Fruit fly (Drosophila melanogaster) whole organism, embryonic: ENCODE results near the gene CG31910.

Experiments used
- CG10565 ChIP-seq: fragments of 200-800 bp; sonication (Bioruptor generic); optimal IDR thresholded peaks from 3 replicates; lab custom pipeline; 2016; ENCODE audit warnings: missing biosample characterization, mild to moderate bottlenecking, missing genetic modification characterization
- CG11247 ChIP-seq: fragments of 200-800 bp; sonication (Bioruptor generic); IDR thresholded peaks from 2 replicates; pipeline ENCODE4 v1.3.6; 2022; ENCODE audit warnings: missing biosample characterization, missing genetic modification characterization
- CG11696 ChIP-seq: fragments of 200-800 bp; sonication (Bioruptor generic); IDR thresholded peaks from 2 replicates; pipeline ENCODE4 v1.3.6; 2022; ENCODE audit warnings: missing biosample characterization, missing genetic modification characterization
- CG1233 ChIP-seq: fragments of 200-800 bp; sonication (Bioruptor generic); optimal IDR thresholded peaks from 4 replicates; lab custom pipeline; 2018; ENCODE audit warnings: missing biosample characterization, mild to moderate bottlenecking, missing genetic modification characterization
- CG12391 ChIP-seq: fragments of 200-800 bp; sonication (Bioruptor generic); optimal IDR thresholded peaks from 3 replicates; lab custom pipeline; 2018; ENCODE audit warnings: missing biosample characterization, mild to moderate bottlenecking, missing genetic modification characterization, moderate library complexity
- CG12659 ChIP-seq: fragments of 200-800 bp; sonication (Bioruptor generic); optimal IDR thresholded peaks from 3 replicates; lab custom pipeline; 2017; ENCODE audit warnings: mild to moderate bottlenecking, missing biosample characterization, missing genetic modification reagents, missing genetic modification characterization
- CG14710 ChIP-seq: fragments of 200-800 bp; sonication (Bioruptor generic); optimal IDR thresholded peaks from 3 replicates; lab custom pipeline; 2019; ENCODE audit warnings: missing biosample characterization, mild to moderate bottlenecking, missing genetic modification characterization, moderate library complexity
- CG16863 ChIP-seq: fragments of 200-800 bp; sonication (Bioruptor generic); optimal IDR thresholded peaks from 3 replicates; lab custom pipeline; 2016; ENCODE audit warnings: missing biosample characterization, missing genetic modification characterization
- CG18619 ChIP-seq: fragments of 200-800 bp; sonication (Bioruptor generic); optimal IDR thresholded peaks from 3 replicates; lab custom pipeline; 2017; ENCODE audit warnings: missing biosample characterization, mild to moderate bottlenecking, missing genetic modification characterization
- CG31441 ChIP-seq: fragments of 200-800 bp; sonication (Bioruptor generic); IDR thresholded peaks from 2 replicates; pipeline ENCODE4 v1.3.6; 2022; ENCODE audit warnings: missing biosample characterization, missing genetic modification characterization
- CG32772 ChIP-seq: fragments of 200-800 bp; sonication (Bioruptor generic); IDR thresholded peaks from 2 replicates; pipeline ENCODE4 v1.3.6; 2022; ENCODE audit warnings: missing biosample characterization, missing genetic modification characterization
- CG34224 ChIP-seq: fragments of 200-800 bp; sonication (Bioruptor generic); IDR thresholded peaks from 3 replicates; pipeline ENCODE4 v1.3.6; 2022; ENCODE audit warnings: missing biosample characterization, missing genetic modification characterization; ENCODE audit not compliant: partially characterized antibody
- CG4328 ChIP-seq: fragments of 200-800 bp; sonication (Bioruptor generic); optimal IDR thresholded peaks from 3 replicates; lab custom pipeline; 2017; ENCODE audit warnings: missing biosample characterization, missing genetic modification reagents, missing genetic modification characterization
- CG6689 ChIP-seq: fragments of 200-800 bp; sonication (Bioruptor generic); IDR thresholded peaks from 2 replicates; pipeline ENCODE4 v1.3.6; 2022; ENCODE audit warnings: missing biosample characterization, missing genetic modification characterization
- CG6813 ChIP-seq: fragments of 200-800 bp; sonication (Bioruptor generic); optimal IDR thresholded peaks from 2 replicates; lab custom pipeline; 2017; ENCODE audit warnings: missing biosample characterization, missing genetic modification characterization, mild to moderate bottlenecking, moderate library complexity, missing genetic modification reagents
- CG7745 ChIP-seq: fragments of 200-800 bp; sonication (Bioruptor generic); optimal IDR thresholded peaks from 2 replicates; lab custom pipeline; 2018; ENCODE audit warnings: missing biosample characterization, mild to moderate bottlenecking, missing genetic modification characterization, moderate library complexity
- Dek ChIP-seq: fragments of 200-800 bp; sonication (Bioruptor generic); optimal IDR thresholded peaks from 3 replicates; lab custom pipeline; 2019; ENCODE audit warnings: missing biosample characterization, mild to moderate bottlenecking, missing genetic modification characterization, moderate library complexity
- Dp ChIP-seq: fragments of 200-800 bp; sonication (Bioruptor generic); optimal IDR thresholded peaks from 2 replicates; lab custom pipeline; 2018; ENCODE audit warnings: missing biosample characterization, mild to moderate bottlenecking, missing genetic modification characterization, moderate library complexity
- Hand ChIP-seq: fragments of 200-800 bp; sonication (Bioruptor generic); optimal IDR thresholded peaks from 2 replicates; lab custom pipeline; 2017; ENCODE audit warnings: mild to moderate bottlenecking, missing biosample characterization, missing genetic modification reagents, missing genetic modification characterization
- Hmx ChIP-seq: fragments of 200-800 bp; sonication (Bioruptor generic); optimal IDR thresholded peaks from 2 replicates; lab custom pipeline; 2016; ENCODE audit warnings: missing biosample characterization, missing genetic modification characterization
- Hsf ChIP-seq: fragments of 200-800 bp; sonication (Bioruptor generic); optimal IDR thresholded peaks from 3 replicates; lab custom pipeline; 2016; ENCODE audit warnings: missing biosample characterization, missing genetic modification characterization
- Mad ChIP-seq: fragments of 200-800 bp; sonication (Bioruptor generic); optimal IDR thresholded peaks from 2 replicates; lab custom pipeline; 2016; ENCODE audit warnings: missing biosample characterization, missing genetic modification characterization
- Rx ChIP-seq: fragments of 200-800 bp; sonication (Bioruptor generic); IDR thresholded peaks from 2 replicates; pipeline ENCODE4 v1.3.6; 2022; ENCODE audit warnings: missing biosample characterization, missing genetic modification characterization
- Sox100B ChIP-seq: fragments of 200-800 bp; sonication (Bioruptor generic); optimal IDR thresholded peaks from 3 replicates; lab custom pipeline; 2018; ENCODE audit warnings: missing biosample characterization, mild to moderate bottlenecking, missing genetic modification characterization
- Spps ChIP-seq: fragments of 200-800 bp; sonication (Bioruptor generic); optimal IDR thresholded peaks from 2 replicates; lab custom pipeline; 2018; ENCODE audit warnings: missing biosample characterization, mild to moderate bottlenecking, missing genetic modification characterization
- Vsx1 ChIP-seq: fragments of 200-800 bp; sonication (Bioruptor generic); optimal IDR thresholded peaks from 2 replicates; lab custom pipeline; 2017; ENCODE audit warnings: missing biosample characterization, mild to moderate bottlenecking, missing genetic modification characterization, missing genetic modification reagents
- abd-A ChIP-seq: fragments of 200-800 bp; sonication (Bioruptor generic); optimal IDR thresholded peaks from 3 replicates; lab custom pipeline; 2019; ENCODE audit warnings: missing biosample characterization, mild to moderate bottlenecking, missing genetic modification characterization, moderate library complexity
- ap ChIP-seq: fragments of 200-800 bp; sonication (Bioruptor generic); IDR thresholded peaks from 2 replicates; pipeline ENCODE4 v1.3.6; 2022; ENCODE audit warnings: missing biosample characterization, missing genetic modification characterization
- ara ChIP-seq: fragments of 200-800 bp; sonication (Bioruptor generic); IDR thresholded peaks from 2 replicates; pipeline ENCODE4 v1.3.6; 2022; ENCODE audit warnings: missing biosample characterization, missing genetic modification characterization
- bab2 ChIP-seq: fragments of 200-800 bp; sonication (Bioruptor generic); optimal IDR thresholded peaks from 2 replicates; lab custom pipeline; 2016; ENCODE audit warnings: missing biosample characterization, missing genetic modification characterization
- br ChIP-seq: fragments of >200 bp; optimal IDR thresholded peaks from 2 replicates; lab custom pipeline; 2017
- chif ChIP-seq, 2 experiments: fragments of 200-800 bp; sonication (Bioruptor generic); optimal IDR thresholded peaks; 3 replicates each; lab custom pipeline; 2016; ENCODE audit warnings: missing biosample characterization in 2 of 2, missing genetic modification characterization in 2 of 2
- chinmo ChIP-seq: fragments of 200-800 bp; sonication (Bioruptor generic); IDR thresholded peaks from 4 replicates; pipeline ENCODE4 v1.3.6; 2022; ENCODE audit warnings: missing biosample characterization, missing genetic modification characterization; ENCODE audit not compliant: partially characterized antibody
- crc ChIP-seq: fragments of 200-800 bp; sonication (Bioruptor generic); optimal IDR thresholded peaks from 2 replicates; lab custom pipeline; 2016; ENCODE audit warnings: missing biosample characterization, missing genetic modification characterization
- dan ChIP-seq: fragments of 200-800 bp; sonication (Bioruptor generic); IDR thresholded peaks from 2 replicates; pipeline ENCODE4 v1.3.6; 2022; ENCODE audit warnings: missing biosample characterization, missing genetic modification characterization
- dmrt99B ChIP-seq: fragments of 200-800 bp; sonication (Bioruptor generic); optimal IDR thresholded peaks from 2 replicates; lab custom pipeline; 2018; ENCODE audit warnings: missing biosample characterization, mild to moderate bottlenecking, missing genetic modification characterization, moderate library complexity
- fru ChIP-seq: fragments of >200 bp; optimal IDR thresholded peaks from 2 replicates; lab custom pipeline; 2017
- grau ChIP-seq: fragments of 200-800 bp; optimal IDR thresholded peaks from 3 replicates; lab custom pipeline; 2019; ENCODE audit warnings: missing biosample characterization, mild to moderate bottlenecking, missing genetic modification characterization, moderate library complexity
- hbn ChIP-seq: fragments of 200-800 bp; sonication (Bioruptor generic); IDR thresholded peaks from 2 replicates; pipeline ENCODE4 v1.3.6; 2022; ENCODE audit warnings: missing biosample characterization, missing genetic modification characterization; ENCODE audit not compliant: partially characterized antibody
- lab ChIP-seq: fragments of 200-800 bp; sonication (Bioruptor generic); optimal IDR thresholded peaks from 3 replicates; lab custom pipeline; 2017; ENCODE audit warnings: missing biosample characterization, missing genetic modification characterization, mild to moderate bottlenecking, moderate library complexity, missing genetic modification reagents
- lola ChIP-seq, 3 experiments: fragments of >200 bp in 2 of 3; fragments of 200-800 bp in 1 of 3; sonication (Bioruptor generic) in 1 of 3; optimal IDR thresholded peaks; 2 replicates each; lab custom pipeline; 2017 to 2019; ENCODE audit warnings: missing biosample characterization in 3 of 3, missing genetic modification characterization in 3 of 3, mild to moderate bottlenecking in 1 of 3, moderate library complexity in 1 of 3
- lov ChIP-seq, 2 experiments: fragments of 200-800 bp in 1 of 2; fragments of >200 bp in 1 of 2; sonication (Bioruptor generic) in 1 of 2; IDR thresholded peaks in 1 of 2; optimal IDR thresholded peaks in 1 of 2; 2 replicates in 1 of 2; 3 replicates in 1 of 2; pipeline versions ENCODE4 v1.3.6 to Lab custom; 2017 to 2022; ENCODE audit warnings: missing biosample characterization in 1 of 2, missing genetic modification characterization in 1 of 2
- luna ChIP-seq: fragments of 200-800 bp; sonication (Bioruptor generic); optimal IDR thresholded peaks from 2 replicates; lab custom pipeline; 2016; ENCODE audit warnings: missing biosample characterization, missing genetic modification characterization
- pan ChIP-seq, 4 experiments: fragments of >200 bp in 3 of 4; fragments of 200-800 bp in 1 of 4; sonication (Bioruptor generic) in 1 of 4; optimal IDR thresholded peaks in 3 of 4; IDR thresholded peaks in 1 of 4; 2 replicates each; pipeline versions ENCODE4 v1.3.6 to Lab custom; 2017 to 2022; ENCODE audit warnings: missing biosample characterization in 2 of 4, missing genetic modification characterization in 2 of 4, mixed read lengths in 1 of 4
- pita ChIP-seq: fragments of 200-800 bp; sonication (Bioruptor generic); optimal IDR thresholded peaks from 2 replicates; lab custom pipeline; 2017; ENCODE audit warnings: missing biosample characterization, mild to moderate bottlenecking, missing genetic modification characterization
- scrt ChIP-seq: fragments of 200-800 bp; sonication (Bioruptor generic); optimal IDR thresholded peaks from 2 replicates; lab custom pipeline; 2018; ENCODE audit warnings: missing biosample characterization, mild to moderate bottlenecking, missing genetic modification characterization, moderate library complexity
- ssp ChIP-seq: fragments of 200-800 bp; sonication (Bioruptor generic); IDR thresholded peaks from 2 replicates; pipeline ENCODE4 v1.3.6; 2022; ENCODE audit warnings: missing biosample characterization, missing genetic modification characterization
- sug ChIP-seq: fragments of 200-800 bp; optimal IDR thresholded peaks from 2 replicates; lab custom pipeline; 2019; ENCODE audit warnings: missing biosample characterization, mild to moderate bottlenecking, missing genetic modification characterization, moderate library complexity
- tgo ChIP-seq: fragments of 200-800 bp; sonication (Bioruptor generic); IDR thresholded peaks from 3 replicates; pipeline ENCODE4 v1.3.6; 2022; ENCODE audit warnings: missing biosample characterization, missing genetic modification characterization
- ttk ChIP-seq: fragments of 200-800 bp; sonication (Bioruptor generic); IDR thresholded peaks from 2 replicates; pipeline ENCODE4 v2.1.2; 2022; ENCODE audit warnings: missing biosample characterization, missing genetic modification characterization

CG31910 gene

dm6 chr2L:6700742-6701141 lies 44.7 kb downstream of the CG31910 start (continued):
- no peak for TF ChIP-seq dmrt99B (tag; lab: Kevin White, UChicago)
- TF ChIP-seq Rx (GFP tag; lab: Robert Waterston, UW), result no peak
- no peak for TF ChIP-seq dan
- peak; percentile 54 for TF ChIP-seq bab2 (GFP tag; lab: Kevin White, UChicago)
- TF ChIP-seq CG4328, result no peak
- TF ChIP-seq scrt (GFP tag; lab: Kevin White, UChicago), result no peak
- no peak for TF ChIP-seq Hand
- no peak for TF ChIP-seq chinmo (GFP tag; lab: Robert Waterston, UW)
- peak; percentile 36 for TF ChIP-seq chif (GFP tag; optimal IDR thresholded peaks at IDR 0.05; lab: Kevin White, UChicago)
- TF ChIP-seq CG12391, result peak; percentile 8
- no peak for TF ChIP-seq tgo (GFP tag; lab: Robert Waterston, UW)
- peak; percentile 57 for TF ChIP-seq CG14710 (tag; lab: Kevin White, UChicago)
- TF ChIP-seq pan (optimal IDR thresholded peaks at IDR 0.05; lab: Kevin White, UChicago), result no peak
- no peak for TF ChIP-seq pan (GFP tag; optimal IDR thresholded peaks at IDR 0.05 in 1 of 2, IDR thresholded peaks at IDR 0.05 in 1 of 2)
- no peak for TF ChIP-seq Dp
- TF ChIP-seq CG31441, result peak; percentile 18; the same call in 1 of the 2 replicates
- no peak for TF ChIP-seq CG6689 (GFP tag; lab: Robert Waterston, UW)
- TF ChIP-seq pita (GFP tag; lab: Kevin White, UChicago), result no peak
- no peak for TF ChIP-seq CG10565 (GFP tag; lab: Kevin White, UChicago)
- peak; percentile 23 for TF ChIP-seq Hsf (GFP tag; lab: Kevin White, UChicago)
- TF ChIP-seq br, result no peak
- TF ChIP-seq CG34224 (GFP tag; lab: Robert Waterston, UW), result no peak
- TF ChIP-seq fru (lab: Kevin White, UChicago), result no peak
- TF ChIP-seq CG11696, result no peak
- TF ChIP-seq lov (optimal IDR thresholded peaks at IDR 0.05; lab: Kevin White, UChicago), result no peak
- TF ChIP-seq lov (GFP tag; IDR thresholded peaks at IDR 0.05; lab: Robert Waterston, UW), result 0 out of 3 replicates have a peak, but pooled peaks have one; percentile 59
- peak; percentile 14 for TF ChIP-seq lab
- peak; percentile 21 for TF ChIP-seq CG16863 (GFP tag; lab: Kevin White, UChicago)
- TF ChIP-seq CG18619 (GFP tag; lab: Kevin White, UChicago), result peak; percentile 19
- TF ChIP-seq CG1233 (GFP tag; lab: Kevin White, UChicago), result peak; percentile 60
- no peak for TF ChIP-seq Dek (tag; lab: Kevin White, UChicago)
- no peak for TF ChIP-seq Hmx (GFP tag; lab: Kevin White, UChicago)
- peak; percentile 82 for TF ChIP-seq CG6813
- peak; percentile 10 for TF ChIP-seq CG12659
- no peak for TF ChIP-seq CG11247
- no peak for TF ChIP-seq CG32772 (GFP tag; lab: Robert Waterston, UW)
- no peak for TF ChIP-seq abd-A (tag; lab: Kevin White, UChicago)
- TF ChIP-seq ap, result no peak
- no peak for TF ChIP-seq Spps (tag; lab: Kevin White, UChicago)
- TF ChIP-seq hbn (GFP tag; lab: Robert Waterston, UW), result no peak
- TF ChIP-seq Mad (GFP tag; lab: Kevin White, UChicago), result no peak
- no peak for TF ChIP-seq luna (GFP tag; lab: Kevin White, UChicago)
- peak; percentile 15; the same call in 1 of the 2 replicates for TF ChIP-seq ara (GFP tag; lab: Robert Waterston, UW)
- TF ChIP-seq ssp (GFP tag; lab: Robert Waterston, UW), result no peak
- peak; percentile 74 for TF ChIP-seq CG7745
- TF ChIP-seq ttk (GFP tag; lab: Robert Waterston, UW), result no peak
- TF ChIP-seq lola (GFP tag; optimal IDR thresholded peaks at IDR 0.05; lab: Kevin White, UChicago), result peak in 1 of 3 experiments; percentile 70
- TF ChIP-seq Sox100B, result no peak
- TF ChIP-seq sug (tag; lab: Kevin White, UChicago), result no peak
- TF ChIP-seq Vsx1 (GFP tag; lab: Kevin White, UChicago), result peak; percentile 7
- TF ChIP-seq crc (GFP tag; lab: Kevin White, UChicago), result no peak
- TF ChIP-seq grau, result no peak
